Worm (Caenorhabditis elegans): Measurements from ENCODE around the gene Y49E10.18.

Y49E10.18 gene

DNA sequence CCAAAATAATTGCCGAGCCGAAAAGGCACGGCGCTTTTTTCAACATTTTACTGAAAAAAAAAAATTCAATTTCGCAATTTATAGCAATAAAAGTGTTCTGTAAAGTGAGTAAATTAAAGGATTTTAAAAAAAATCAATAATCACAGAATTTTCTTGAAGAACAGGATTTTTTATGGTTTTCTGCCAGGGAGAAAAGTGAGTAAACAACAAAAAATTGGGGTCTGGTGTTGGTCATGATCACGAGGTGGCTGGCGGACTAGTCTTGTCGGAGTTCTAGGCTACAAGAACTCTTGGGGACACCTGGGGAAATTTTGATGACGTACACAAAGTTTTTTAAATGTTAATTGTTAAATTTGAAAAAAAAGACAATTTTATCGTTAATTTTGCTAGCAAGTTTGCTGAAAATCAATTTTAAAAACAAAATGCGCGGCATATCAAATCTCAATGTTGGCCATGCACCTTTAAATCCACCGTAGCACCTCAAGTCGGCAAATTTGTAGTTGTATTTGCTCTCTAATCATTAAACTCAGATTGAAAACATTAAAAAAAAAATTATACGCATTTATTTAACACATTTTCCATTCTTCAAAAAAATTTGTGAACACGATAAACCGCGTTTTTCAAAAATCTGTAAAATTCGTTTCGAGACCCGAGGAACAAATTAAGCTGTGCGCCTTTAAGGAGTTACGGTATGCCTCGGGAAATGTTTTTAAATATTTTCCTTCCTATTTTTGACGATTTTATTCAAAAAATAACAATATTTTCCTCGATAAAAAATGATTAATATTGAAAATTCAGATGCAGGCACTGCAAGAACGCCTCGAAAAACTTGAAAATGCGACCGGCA is 11.1 kb upstream of the Y49E10.18 start, which contains the start of the genes scav-3 and Y49E10.21 (continued):
- no peak for TF ChIP-seq madf-10 (tag; optimal IDR thresholded peaks at IDR 0.05)
- no peak for TF ChIP-seq attf-3 (GFP tag; conservative IDR thresholded peaks at IDR 0.05)
- TF ChIP-seq F10E7.11 (tag; optimal IDR thresholded peaks at IDR 0.05), result no peak
- TF ChIP-seq attf-5 (GFP tag; optimal IDR thresholded peaks at IDR 0.05), result no peak
- no peak for TF ChIP-seq dox-1 (GFP tag; IDR thresholded peaks at IDR 0.05)
- no peak for TF ChIP-seq egl-18 (GFP tag; IDR thresholded peaks at IDR 0.05)
- no peak for TF ChIP-seq K12H6.12 (tag; optimal IDR thresholded peaks at IDR 0.05)
- TF ChIP-seq athp-1 (tag; optimal IDR thresholded peaks at IDR 0.05), result peak; percentile 24
- peak; percentile 78 for TF ChIP-seq madf-8 (GFP tag; conservative IDR thresholded peaks at IDR 0.05)
- TF ChIP-seq ets-4 (GFP tag; optimal IDR thresholded peaks at IDR 0.05), result no peak
- TF ChIP-seq unc-130 (GFP tag; optimal IDR thresholded peaks at IDR 0.05), result no peak
- no peak for TF ChIP-seq B0035.1 (tag; optimal IDR thresholded peaks at IDR 0.05)
- TF ChIP-seq nhr-80 (tag; optimal IDR thresholded peaks at IDR 0.05), result peak; percentile 67
- no peak for TF ChIP-seq F22D6.2 (tag; optimal IDR thresholded peaks at IDR 0.05)
- 0 out of 2 replicates have a peak, but pooled peaks have one; percentile 11 for TF ChIP-seq pbrm-1 (GFP tag; IDR thresholded peaks at IDR 0.05)
- no peak for TF ChIP-seq let-607 (tag; optimal IDR thresholded peaks at IDR 0.05)
- TF ChIP-seq him-1 (tag; optimal IDR thresholded peaks at IDR 0.05), result peak; percentile 47
- no peak for TF ChIP-seq Y67H2A.10 (GFP tag; conservative IDR thresholded peaks at IDR 0.05)
- TF ChIP-seq xnd-1 (tag; optimal IDR thresholded peaks at IDR 0.05), result peak; percentile 98
- TF ChIP-seq cebp-2 (GFP tag; IDR thresholded peaks at IDR 0.05), result no peak
- no peak for TF ChIP-seq sptf-2 (GFP tag; optimal IDR thresholded peaks at IDR 0.05)
- TF ChIP-seq atf-7 (tag; optimal IDR thresholded peaks at IDR 0.05), result no peak
- no peak for TF ChIP-seq F49E8.2 (tag; optimal IDR thresholded peaks at IDR 0.05; ENCODE audit: insufficient read depth)
- TF ChIP-seq pha-4 (tag; optimal IDR thresholded peaks at IDR 0.05), result no peak
- TF ChIP-seq D2030.7 (GFP tag; IDR thresholded peaks at IDR 0.05), result peak; percentile 57; the same call in 1 of the 2 replicates
- no peak for TF ChIP-seq hsf-1 (GFP tag; IDR thresholded peaks at IDR 0.05)
- TF ChIP-seq gei-17 (GFP tag; optimal IDR thresholded peaks at IDR 0.05), result no peak
- no peak for TF ChIP-seq rcor-1 (GFP tag; IDR thresholded peaks at IDR 0.05)
- TF ChIP-seq madf-6 (GFP tag; IDR thresholded peaks at IDR 0.05), result peak; percentile 91
- TF ChIP-seq chd-7 (tag; optimal IDR thresholded peaks at IDR 0.05), result no peak
- no peak for TF ChIP-seq ztf-25 (GFP tag; IDR thresholded peaks at IDR 0.05)
- TF ChIP-seq tlf-1 (GFP tag; optimal IDR thresholded peaks at IDR 0.05), result peak; percentile 11
- TF ChIP-seq ztf-28 (GFP tag; IDR thresholded peaks at IDR 0.05), result no peak
- TF ChIP-seq mcd-1 (GFP tag; IDR thresholded peaks at IDR 0.05), result peak; percentile 56; the same call in 1 of the 2 replicates
- no peak for TF ChIP-seq F37B4.10 (GFP tag; IDR thresholded peaks at IDR 0.05)
- no peak for TF ChIP-seq mes-4 (tag; optimal IDR thresholded peaks at IDR 0.05)
- no peak for TF ChIP-seq ztf-6 (GFP tag; IDR thresholded peaks at IDR 0.05)
- no peak for TF ChIP-seq mel-28 (tag; optimal IDR thresholded peaks at IDR 0.05; ENCODE audit: borderline replicate concordance)
